Worm (Caenorhabditis elegans): Measurements from ENCODE around the gene iglr-2.

- TF ChIP-seq ref-2 (tag; optimal IDR thresholded peaks at IDR 0.05), result no peak
- no peak for TF ChIP-seq ztf-16 (tag; optimal IDR thresholded peaks at IDR 0.05)
- no peak for TF ChIP-seq ets-4 (tag; optimal IDR thresholded peaks at IDR 0.05)
- TF ChIP-seq K09A11.1 (tag; optimal IDR thresholded peaks at IDR 0.05; ENCODE audit: insufficient read depth), result no peak
- no peak for TF ChIP-seq tbx-2 (tag; optimal IDR thresholded peaks at IDR 0.05)
- no peak for TF ChIP-seq fkh-10 (GFP tag; optimal IDR thresholded peaks at IDR 0.05)
- TF ChIP-seq F13H6.1 (tag; optimal IDR thresholded peaks at IDR 0.05), result no peak
These were observed 27.7 kb downstream of the iglr-2 start for ce11 chrIII:8303440-8303839.
